Fruit fly (Drosophila melanogaster): Measurements from ENCODE around the gene CG4497.

The CG4497 gene

dm6 chr2L:7148919-7149318, 45.5 kb downstream of the CG4497 start:
- no peak for TF ChIP-seq Dll (optimal IDR thresholded peaks at IDR 0.05)
- no peak for TF ChIP-seq pan (optimal IDR thresholded peaks at IDR 0.05)
- TF ChIP-seq CG8478 (optimal IDR thresholded peaks at IDR 0.05) = no peak
- TF ChIP-seq usp (GFP tag; optimal IDR thresholded peaks at IDR 0.05) = no peak
- TF ChIP-seq EcR (GFP tag; optimal IDR thresholded peaks at IDR 0.05) = no peak
- TF ChIP-seq psq (optimal IDR thresholded peaks at IDR 0.05) = no peak

- TF ChIP-seq usp (GFP tag; optimal IDR thresholded peaks at IDR 0.05) = no peak
Observed at dm6 chr2L:7148086-7148485, 46.3 kb downstream of the CG4497 start.

dm6 chr2L:7147212-7147611, 47.2 kb downstream of the CG4497 start:
- no peak for TF ChIP-seq psq (optimal IDR thresholded peaks at IDR 0.05)
- no peak for TF ChIP-seq EcR (GFP tag; optimal IDR thresholded peaks at IDR 0.05)
- no peak for TF ChIP-seq pan (optimal IDR thresholded peaks at IDR 0.05)
- TF ChIP-seq CG8478 (optimal IDR thresholded peaks at IDR 0.05) = no peak
- no peak for TF ChIP-seq usp (GFP tag; optimal IDR thresholded peaks at IDR 0.05)
- TF ChIP-seq Dll (optimal IDR thresholded peaks at IDR 0.05) = no peak

dm6 chr2L:7145881-7146280, 48.5 kb downstream of the CG4497 start:
- TF ChIP-seq usp (GFP tag; optimal IDR thresholded peaks at IDR 0.05) = no peak
- TF ChIP-seq pan (optimal IDR thresholded peaks at IDR 0.05) = no peak
- TF ChIP-seq CG8478 (optimal IDR thresholded peaks at IDR 0.05) = no peak
- no peak for TF ChIP-seq psq (optimal IDR thresholded peaks at IDR 0.05)
- no peak for TF ChIP-seq EcR (GFP tag; optimal IDR thresholded peaks at IDR 0.05)
- no peak for TF ChIP-seq Dll (optimal IDR thresholded peaks at IDR 0.05)

dm6 chr2L:7144061-7144460, 50.3 kb downstream of the CG4497 start:
- TF ChIP-seq usp (GFP tag; optimal IDR thresholded peaks at IDR 0.05) (no peak), psq (optimal IDR thresholded peaks at IDR 0.05) (no peak), pan (optimal IDR thresholded peaks at IDR 0.05) (no peak), CG8478 (optimal IDR thresholded peaks at IDR 0.05) (no peak), EcR (GFP tag; optimal IDR thresholded peaks at IDR 0.05) (no peak), Dll (optimal IDR thresholded peaks at IDR 0.05) (no peak)

All from whole organism.